Worm (Caenorhabditis elegans) whole organism, early embryonic: Measurements from ENCODE around the gene T07D4.2.

Experiments used
- B0310.2 ChIP-seq: sonication (generic microtip); optimal IDR thresholded peaks from 2 replicates; lab custom pipeline; 2016; ENCODE audit warnings: mild to moderate bottlenecking, missing genetic modification characterization, missing compliant biosample characterization
- F13C5.2 ChIP-seq: sonication (generic microtip); optimal IDR thresholded peaks from 2 replicates; lab custom pipeline; 2017; ENCODE audit warnings: mild to moderate bottlenecking, missing genetic modification characterization, inconsistent platforms, missing compliant biosample characterization
- ama-1 ChIP-seq: fragments of 150-350 bp; optimal IDR thresholded peaks from 2 replicates; lab custom pipeline; 2014
- ceh-13 ChIP-seq: fragments of 200-800 bp; sonication (Bioruptor generic); optimal IDR thresholded peaks from 2 replicates; lab custom pipeline; 2018; ENCODE audit warnings: mild to moderate bottlenecking, missing genetic modification characterization, missing compliant biosample characterization
- flt-1 ChIP-seq: fragments of 200-800 bp; sonication (Bioruptor generic); IDR thresholded peaks from 2 replicates; pipeline ENCODE4 v1.3.6; 2022; ENCODE audit warnings: missing genetic modification characterization, missing compliant biosample characterization
- hmbx-1 ChIP-seq: sonication (generic microtip); optimal IDR thresholded peaks from 2 replicates; lab custom pipeline; 2016; ENCODE audit warnings: mild to moderate bottlenecking, missing genetic modification characterization, missing compliant biosample characterization
- hnd-1 ChIP-seq: sonication (generic microtip); optimal IDR thresholded peaks from 2 replicates; lab custom pipeline; 2016; ENCODE audit warnings: missing genetic modification characterization, missing compliant biosample characterization
- pes-1 ChIP-seq: fragments of 200-800 bp; sonication (Bioruptor generic); IDR thresholded peaks from 2 replicates; pipeline ENCODE4 v1.3.6; 2022; ENCODE audit warnings: missing genetic modification reagents, missing genetic modification characterization, missing compliant biosample characterization
- sea-1 ChIP-seq: fragments of 200-800 bp; sonication (Bioruptor generic); conservative IDR thresholded peaks from 2 replicates; pipeline ENCODE4 v1.3.6; 2022; ENCODE audit warnings: missing genetic modification characterization, missing compliant biosample characterization
- tbx-11 ChIP-seq: fragments of 200-800 bp; sonication (Bioruptor generic); IDR thresholded peaks from 2 replicates; pipeline ENCODE4 v1.3.6; 2022; ENCODE audit warnings: missing genetic modification characterization, missing compliant biosample characterization
- tbx-37 ChIP-seq: fragments of 200-800 bp; sonication (Bioruptor generic); conservative IDR thresholded peaks from 2 replicates; pipeline ENCODE4 v1.3.6; 2022; ENCODE audit warnings: missing genetic modification reagents, missing genetic modification characterization, missing compliant biosample characterization
- tra-4 ChIP-seq: sonication (generic microtip); optimal IDR thresholded peaks from 2 replicates; lab custom pipeline; 2017; ENCODE audit warnings: missing genetic modification characterization, missing compliant biosample characterization

- no peak for TF ChIP-seq tbx-11 (GFP tag; lab: Robert Waterston, UW)
- no peak for TF ChIP-seq hnd-1 (tag; lab: Kevin White, UChicago)
- TF ChIP-seq tbx-37 (GFP tag; lab: Robert Waterston, UW) = no peak
- TF ChIP-seq flt-1 (GFP tag; lab: Robert Waterston, UW) = no peak
- no peak for TF ChIP-seq ama-1 (lab: Kevin White, UChicago)
- TF ChIP-seq tra-4 (tag; lab: Kevin White, UChicago) = no peak
- TF ChIP-seq F13C5.2 (tag; lab: Kevin White, UChicago) = no peak
- no peak for TF ChIP-seq sea-1 (GFP tag; lab: Robert Waterston, UW)
- TF ChIP-seq ceh-13 (GFP tag; lab: Kevin White, UChicago) = no peak
- TF ChIP-seq hmbx-1 (tag; lab: Kevin White, UChicago) = no peak
- no peak for TF ChIP-seq pes-1 (GFP tag; lab: Robert Waterston, UW)
- TF ChIP-seq B0310.2 (tag; lab: Kevin White, UChicago) = no peak
Observed at ce11 chrII:8889589-8889988, 15.8 kb upstream of the T07D4.2 start.
